Worm (Caenorhabditis elegans): Measurements from ENCODE around the gene atgp-2.

DNA sequence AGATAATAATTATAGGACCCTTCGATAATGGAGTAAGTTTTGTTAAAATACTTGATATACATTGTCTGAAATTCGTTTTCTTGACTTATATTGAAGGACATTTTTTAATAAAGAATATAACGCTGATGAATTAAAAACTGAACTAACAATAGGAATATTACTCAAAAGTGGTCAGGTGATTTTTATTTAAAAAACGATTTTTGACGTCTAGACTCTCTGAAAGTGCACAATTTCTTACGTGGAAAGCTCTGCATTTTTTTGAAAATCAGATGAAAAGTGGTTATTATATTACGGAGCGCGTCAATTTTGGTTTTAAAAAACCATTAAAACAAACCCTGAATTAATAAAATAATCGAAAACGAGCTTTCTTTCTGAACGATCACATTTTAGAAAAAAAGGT, 7.1 kb downstream of the atgp-2 start, which contains the start of gene sre-13:
- TF ChIP-seq hmbx-1 (tag; optimal IDR thresholded peaks at IDR 0.05) (no peak), B0310.2 (tag; optimal IDR thresholded peaks at IDR 0.05) (no peak), tra-4 (tag; optimal IDR thresholded peaks at IDR 0.05) (no peak), sea-1 (GFP tag; conservative IDR thresholded peaks at IDR 0.05) (no peak), ceh-36 (tag; optimal IDR thresholded peaks at IDR 0.05) (no peak), ets-7 (tag; optimal IDR thresholded peaks at IDR 0.05) (no peak), hmg-4 (GFP tag; optimal IDR thresholded peaks at IDR 0.05) (no peak), ama-1 (optimal IDR thresholded peaks at IDR 0.05) (no peak), pes-1 (GFP tag; IDR thresholded peaks at IDR 0.05) (no peak), tbx-37 (GFP tag; conservative IDR thresholded peaks at IDR 0.05) (no peak), hnd-1 (tag; optimal IDR thresholded peaks at IDR 0.05) (no peak), flt-1 (GFP tag; IDR thresholded peaks at IDR 0.05) (no peak), aly-1 (tag; optimal IDR thresholded peaks at IDR 0.05) (no peak)

Data from whole organism, early embryonic.